Worm (Caenorhabditis elegans): ENCODE results near the gene F56C3.1.

DNA sequence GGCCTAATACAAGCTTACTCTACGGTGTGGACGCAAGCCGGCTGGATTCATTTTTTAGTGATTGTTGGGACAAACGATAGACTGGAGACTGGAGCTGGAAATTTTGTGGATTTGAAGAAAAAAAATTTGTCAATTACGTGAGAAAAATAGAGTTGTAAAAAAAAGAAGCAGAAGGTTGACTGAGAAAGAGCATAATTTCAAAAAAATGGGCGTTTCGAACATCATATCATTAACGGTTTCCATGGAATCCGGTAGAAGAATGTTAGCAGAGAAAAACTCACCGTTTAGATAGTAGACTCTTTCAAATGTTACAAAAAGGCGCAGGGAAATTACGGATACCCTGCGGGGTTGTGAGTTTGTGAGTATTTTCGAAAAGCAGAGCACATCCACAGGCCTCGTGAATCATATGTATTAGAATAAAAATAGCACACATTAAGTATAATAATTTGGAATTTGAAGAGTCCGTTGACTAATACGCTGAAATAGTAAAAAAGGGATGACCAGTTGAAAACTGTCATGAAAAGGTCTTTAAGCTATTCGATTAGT is 16.3 kb upstream of the F56C3.1 start, which contains the start of gene F56C3.7:
- TF ChIP-seq hlh-1 (tag; optimal IDR thresholded peaks at IDR 0.05) (no peak), mls-2 (tag; optimal IDR thresholded peaks at IDR 0.05) (no peak), ztf-11 (tag; optimal IDR thresholded peaks at IDR 0.05) (no peak), snpc-4 (tag; optimal IDR thresholded peaks at IDR 0.05) (no peak), unc-62 (GFP tag; optimal IDR thresholded peaks at IDR 0.05) (no peak)

All from whole organism, mixed stage, embryonic.